Worm (Caenorhabditis elegans): ENCODE measurements around the gene nhr-177.

The nhr-177 gene

ce11 chrV:1643886-1644285 lies 33.8 kb downstream of the nhr-177 start, which contains the start of gene alh-2:
alh-2 (plus strand) TSS chrV:1644169.
- no peak for TF ChIP-seq ces-1 (GFP tag; optimal IDR thresholded peaks at IDR 0.05)
- TF ChIP-seq mes-2 (tag; optimal IDR thresholded peaks at IDR 0.05; ENCODE audit: poor library complexity, severe bottlenecking): no peak
- no peak for TF ChIP-seq vab-7 (GFP tag; IDR thresholded peaks at IDR 0.05)
- TF ChIP-seq zip-11 (GFP tag; IDR thresholded peaks at IDR 0.05): no peak
- no peak for TF ChIP-seq dmd-8 (GFP tag; IDR thresholded peaks at IDR 0.05)
- TF ChIP-seq daf-16 (GFP tag; optimal IDR thresholded peaks at IDR 0.05): peak in 1 of 2 experiments; percentile 96
- no peak for TF ChIP-seq daf-16 (tag; optimal IDR thresholded peaks at IDR 0.05)
- no peak for TF ChIP-seq nhr-11 (tag; optimal IDR thresholded peaks at IDR 0.05)

- TF ChIP-seq F49E8.2 (tag; optimal IDR thresholded peaks at IDR 0.05; ENCODE audit: borderline replicate concordance): no peak
- TF ChIP-seq aha-1 (tag): peak; percentile 67
- TF ChIP-seq vab-7 (GFP tag; IDR thresholded peaks at IDR 0.05): no peak
- TF ChIP-seq lin-29 (GFP tag; IDR thresholded peaks at IDR 0.05): no peak
Observed at ce11 chrV:1648000-1648399, 37.9 kb downstream of the nhr-177 start, which contains the start of gene irld-45. irld-45 (plus strand) TSS chrV:1648300.

ce11 chrV:1651045-1651444 lies 41.0 kb downstream of the nhr-177 start, which contains the start of gene irld-44:
irld-44 (plus strand) TSS chrV:1651345.
- TF ChIP-seq nhr-25 (tag; optimal IDR thresholded peaks at IDR 0.05; ENCODE audit: borderline replicate concordance, insufficient read depth) (no peak), cey-2 (tag; optimal IDR thresholded peaks at IDR 0.05; ENCODE audit: borderline replicate concordance, insufficient read depth) (no peak), R02D3.7 (tag; optimal IDR thresholded peaks at IDR 0.05) (no peak), arid-1 (GFP tag; conservative IDR thresholded peaks at IDR 0.05) (no peak), lin-29 (GFP tag; IDR thresholded peaks at IDR 0.05) (no peak), ceh-44 (GFP tag; IDR thresholded peaks at IDR 0.05) (no peak), nhr-10 (tag; optimal IDR thresholded peaks at IDR 0.05) (no peak), zip-11 (GFP tag; IDR thresholded peaks at IDR 0.05) (no peak), zfp-2 (tag; optimal IDR thresholded peaks at IDR 0.05) (no peak), nhr-28 (tag; optimal IDR thresholded peaks at IDR 0.05) (no peak), D1046.2 (GFP tag; IDR thresholded peaks at IDR 0.05) (no peak), Y75B8A.6 (GFP tag; IDR thresholded peaks at IDR 0.05) (no peak), lir-3 (tag; optimal IDR thresholded peaks at IDR 0.05) (no peak), duxl-1 (tag; optimal IDR thresholded peaks at IDR 0.05; ENCODE audit: poor library complexity) (no peak)

- no peak for TF ChIP-seq saeg-2 (GFP tag; IDR thresholded peaks at IDR 0.05)
- TF ChIP-seq nhr-11 (tag; optimal IDR thresholded peaks at IDR 0.05): no peak
- no peak for TF ChIP-seq nhr-42 (GFP tag; IDR thresholded peaks at IDR 0.05)
- no peak for TF ChIP-seq nhr-237 (tag; optimal IDR thresholded peaks at IDR 0.05)
- no peak for TF ChIP-seq fkh-10 (GFP tag; optimal IDR thresholded peaks at IDR 0.05)
- TF ChIP-seq ceh-32 (tag; optimal IDR thresholded peaks at IDR 0.05; ENCODE audit: poor library complexity): no peak
- TF ChIP-seq ceh-28 (tag; optimal IDR thresholded peaks at IDR 0.05): no peak
- TF ChIP-seq dve-1 (tag; optimal IDR thresholded peaks at IDR 0.05; ENCODE audit: insufficient read depth): no peak
- no peak for TF ChIP-seq nhr-111 (GFP tag; optimal IDR thresholded peaks at IDR 0.05)
- TF ChIP-seq unc-130 (GFP tag; optimal IDR thresholded peaks at IDR 0.05): no peak
- TF ChIP-seq spr-3 (GFP tag; optimal IDR thresholded peaks at IDR 0.05): no peak
- TF ChIP-seq hlh-11 (tag; optimal IDR thresholded peaks at IDR 0.05): no peak
- TF ChIP-seq zfp-2 (tag; optimal IDR thresholded peaks at IDR 0.05): no peak
- TF ChIP-seq lin-15B (tag; optimal IDR thresholded peaks at IDR 0.05): no peak
- TF ChIP-seq jun-1 (tag; optimal IDR thresholded peaks at IDR 0.05): no peak
- no peak for TF ChIP-seq D1046.2 (GFP tag; IDR thresholded peaks at IDR 0.05)
- no peak for TF ChIP-seq pqm-1 (tag; optimal IDR thresholded peaks at IDR 0.05)
- TF ChIP-seq aha-1 (tag): no peak
Observed at ce11 chrV:1654845-1655244, 44.8 kb downstream of the nhr-177 start, which contains the start of gene irld-11. irld-11 (plus strand) TSS chrV:1655145.

Measured in whole organism, L4 larva.